Worm (Caenorhabditis elegans): ENCODE data around the gene pigw-1.
A peak's percentile ranks its signal among the peaks of the same experiment; 100 is the strongest.

pigw-1 gene

ce11 chrII:2884810-2885209 is at the start of gene pigw-1:
Gene pigw-1, minus strand, starts transcription at chrII:2884910.
- TF ChIP-seq aptf-3 (GFP tag; IDR thresholded peaks at IDR 0.05) (no peak), repo-1 (tag; optimal IDR thresholded peaks at IDR 0.05) (no peak), sea-2 (GFP tag; IDR thresholded peaks at IDR 0.05) (no peak), ekl-4 (GFP tag; IDR thresholded peaks at IDR 0.05) (no peak), lin-35 (GFP tag; optimal IDR thresholded peaks at IDR 0.05) (no peak), F22D6.2 (tag; optimal IDR thresholded peaks at IDR 0.05) (no peak), madf-8 (GFP tag; conservative IDR thresholded peaks at IDR 0.05) (no peak), F10E7.11 (tag; optimal IDR thresholded peaks at IDR 0.05) (no peak), hrde-1 (tag; optimal IDR thresholded peaks at IDR 0.05; ENCODE audit: borderline replicate concordance) (no peak), dpl-1 (GFP tag; optimal IDR thresholded peaks at IDR 0.05) (no peak), nfyb-1 (GFP tag; IDR thresholded peaks at IDR 0.05) (no peak), attf-6 (GFP tag; IDR thresholded peaks at IDR 0.05) (no peak), F55B11.4 (tag; optimal IDR thresholded peaks at IDR 0.05; ENCODE audit: borderline replicate concordance, insufficient read depth) (no peak), madf-3 (GFP tag; IDR thresholded peaks at IDR 0.05) (no peak), mxl-1 (tag; optimal IDR thresholded peaks at IDR 0.05) (no peak), T07F8.4 (tag; optimal IDR thresholded peaks at IDR 0.05) (no peak), ztf-26 (tag; optimal IDR thresholded peaks at IDR 0.05) (no peak), somi-1 (GFP tag; optimal IDR thresholded peaks at IDR 0.05) (no peak), B0336.3 (GFP tag; IDR thresholded peaks at IDR 0.05) (no peak)

ce11 chrII:2934354-2934753 is 49.6 kb upstream of the pigw-1 start, which contains the start of gene irld-67:
Gene irld-67, minus strand, starts transcription at chrII:2934454.
- no peak for TF ChIP-seq pbrm-1 (GFP tag; IDR thresholded peaks at IDR 0.05)
- no peak for TF ChIP-seq gei-17 (GFP tag; optimal IDR thresholded peaks at IDR 0.05)
- TF ChIP-seq dpl-1 (GFP tag; optimal IDR thresholded peaks at IDR 0.05), result no peak
- no peak for TF ChIP-seq zim-3 (tag; optimal IDR thresholded peaks at IDR 0.05)
- TF ChIP-seq F10E7.11 (tag; optimal IDR thresholded peaks at IDR 0.05), result no peak
- TF ChIP-seq Y53F4B.3 (GFP tag; IDR thresholded peaks at IDR 0.05), result no peak
- no peak for TF ChIP-seq nhr-120 (GFP tag; IDR thresholded peaks at IDR 0.05)

ce11 chrII:2931564-2931963 is 46.9 kb upstream of the pigw-1 start:
- TF ChIP-seq ceh-79 (tag; optimal IDR thresholded peaks at IDR 0.05), result no peak
- TF ChIP-seq nfyb-1 (GFP tag; IDR thresholded peaks at IDR 0.05), result no peak
- no peak for TF ChIP-seq atf-7 (tag; optimal IDR thresholded peaks at IDR 0.05)
- TF ChIP-seq ztf-25 (GFP tag; IDR thresholded peaks at IDR 0.05), result no peak
- TF ChIP-seq zfh-2 (GFP tag; conservative IDR thresholded peaks at IDR 0.05), result peak; percentile 62; the same call in 1 of the 2 replicates
- TF ChIP-seq tbp1 (GFP tag; optimal IDR thresholded peaks at IDR 0.05), result no peak
- TF ChIP-seq snpc-3.4 (tag; optimal IDR thresholded peaks at IDR 0.05), result no peak

ce11 chrII:2930499-2930898 is 45.8 kb upstream of the pigw-1 start, which contains the start of the genes irld-64 and irld-63:
Gene irld-64, minus strand, starts transcription at chrII:2930599.
Gene irld-63, plus strand, starts transcription at chrII:2930728.
- no peak for TF ChIP-seq ztf-6 (GFP tag; IDR thresholded peaks at IDR 0.05)
- TF ChIP-seq ztf-22 (GFP tag; optimal IDR thresholded peaks at IDR 0.05), result no peak
- TF ChIP-seq unc-130 (GFP tag; optimal IDR thresholded peaks at IDR 0.05), result no peak
- no peak for TF ChIP-seq ekl-4 (GFP tag; IDR thresholded peaks at IDR 0.05)
- TF ChIP-seq athp-1 (tag; optimal IDR thresholded peaks at IDR 0.05), result no peak
- no peak for TF ChIP-seq ztf-25 (GFP tag; IDR thresholded peaks at IDR 0.05)
